Worm (Caenorhabditis elegans) whole organism, late embryonic: ENCODE results near the gene ZK632.14.

Experiments
- C08G9.2 ChIP-seq: sonication (generic microtip); optimal IDR thresholded peaks from 2 replicates; lab custom pipeline; 2016; ENCODE audit warnings: mild to moderate bottlenecking, missing genetic modification characterization, moderate library complexity, missing compliant biosample characterization
- ahr-1 ChIP-seq: sonication (generic microtip); optimal IDR thresholded peaks from 2 replicates; lab custom pipeline; 2016; ENCODE audit warnings: missing genetic modification characterization, missing compliant biosample characterization
- ama-1 ChIP-seq: fragments of 150-350 bp; optimal IDR thresholded peaks from 2 replicates; lab custom pipeline; 2014
- ceh-6 ChIP-seq: fragments of 200-800 bp; sonication (Bioruptor generic); optimal IDR thresholded peaks from 2 replicates; lab custom pipeline; 2018; ENCODE audit warnings: mild to moderate bottlenecking, missing genetic modification characterization, missing compliant biosample characterization
- dmd-4 ChIP-seq: sonication (generic microtip); optimal IDR thresholded peaks from 2 replicates; lab custom pipeline; 2016; ENCODE audit warnings: borderline replicate concordance, missing genetic modification characterization, missing compliant biosample characterization
- elt-4 ChIP-seq: sonication (generic microtip); optimal IDR thresholded peaks from 2 replicates; lab custom pipeline; 2016; ENCODE audit warnings: missing genetic modification characterization, missing compliant biosample characterization
- hlh-6 ChIP-seq: sonication (generic microtip); optimal IDR thresholded peaks from 2 replicates; lab custom pipeline; 2016; ENCODE audit warnings: missing genotype, missing genetic modification characterization, missing compliant biosample characterization
- mec-3 ChIP-seq: sonication (generic microtip); optimal IDR thresholded peaks from 2 replicates; lab custom pipeline; 2016; ENCODE audit warnings: borderline replicate concordance, missing genetic modification characterization, missing compliant biosample characterization
- pat-9 ChIP-seq: fragments of 200-800 bp; sonication (Bioruptor generic); optimal IDR thresholded peaks from 2 replicates; lab custom pipeline; 2018; ENCODE audit warnings: mild to moderate bottlenecking, missing genetic modification characterization, moderate library complexity, missing compliant biosample characterization
- pqm-1 ChIP-seq: sonication (generic microtip); optimal IDR thresholded peaks from 2 replicates; lab custom pipeline; 2016; ENCODE audit warnings: missing genetic modification characterization, missing compliant biosample characterization
- pros-1 ChIP-seq: fragments of 150-350 bp; optimal IDR thresholded peaks from 2 replicates; lab custom pipeline; 2014; ENCODE audit warnings: missing biosample characterization, missing genetic modification reagents, missing genetic modification characterization
- unc-3 ChIP-seq, 2 experiments: fragments of 200-800 bp in 1 of 2; sonication (Bioruptor generic) in 1 of 2; sonication (generic microtip) in 1 of 2; conservative IDR thresholded peaks in 1 of 2; optimal IDR thresholded peaks in 1 of 2; 2 replicates each; pipeline versions ENCODE4 v1.3.6 to Lab custom; 2016 to 2022; ENCODE audit warnings: missing compliant biosample characterization in 2 of 2, missing genetic modification characterization in 2 of 2, missing genetic modification reagents in 1 of 2

ce11 chrIII:9825073-9825828 lies 12.0 kb downstream of the ZK632.14 start, which contains the start of gene ZK632.9:
- TF ChIP-seq ceh-6 (no peak), mec-3 (no peak), hlh-6 (tag; lab: Kevin White, UChicago) (no peak), ama-1 (lab: Kevin White, UChicago) (no peak), dmd-4 (tag; lab: Kevin White, UChicago) (no peak), C08G9.2 (tag; lab: Kevin White, UChicago) (no peak), pqm-1 (tag; lab: Kevin White, UChicago) (no peak), elt-4 (tag; lab: Kevin White, UChicago) (no peak), pros-1 (no peak), ahr-1 (tag; lab: Kevin White, UChicago) (no peak), pat-9 (tag; lab: Kevin White, UChicago) (no peak), unc-3 (GFP tag; conservative IDR thresholded peaks at IDR 0.05; lab: Robert Waterston, UW) (no peak), unc-3 (tag; optimal IDR thresholded peaks at IDR 0.05; lab: Kevin White, UChicago) (no peak)
